Fruit fly (Drosophila melanogaster) whole organism, embryonic: ENCODE measurements around the gene mRpL17.

ENCODE experiments used
- CG10462 ChIP-seq: fragments of 200-800 bp; sonication (Bioruptor generic); optimal IDR thresholded peaks from 2 replicates; lab custom pipeline; 2016; ENCODE audit warnings: missing biosample characterization, missing genetic modification characterization
- CG13624 ChIP-seq: fragments of 200-800 bp; sonication (Bioruptor generic); optimal IDR thresholded peaks from 2 replicates; lab custom pipeline; 2016; ENCODE audit warnings: missing biosample characterization, missing genetic modification characterization
- CG14710 ChIP-seq: fragments of 200-800 bp; sonication (Bioruptor generic); optimal IDR thresholded peaks from 3 replicates; lab custom pipeline; 2019; ENCODE audit warnings: missing biosample characterization, mild to moderate bottlenecking, missing genetic modification characterization, moderate library complexity
- CG15011 ChIP-seq: fragments of 200-800 bp; sonication (Bioruptor generic); optimal IDR thresholded peaks from 3 replicates; lab custom pipeline; 2018; ENCODE audit warnings: missing biosample characterization, mild to moderate bottlenecking, missing genetic modification characterization
- CG17361 ChIP-seq: fragments of 200-800 bp; sonication (Bioruptor generic); IDR thresholded peaks from 3 replicates; pipeline ENCODE4 v1.3.6; 2022; ENCODE audit warnings: missing biosample characterization, missing genetic modification characterization
- CG2875 ChIP-seq: fragments of 200-800 bp; sonication (Bioruptor generic); optimal IDR thresholded peaks from 2 replicates; lab custom pipeline; 2017; ENCODE audit warnings: missing biosample characterization, mild to moderate bottlenecking, missing genetic modification characterization, missing genetic modification reagents
- CG31388 ChIP-seq: fragments of 200-800 bp; sonication (Bioruptor generic); optimal IDR thresholded peaks from 2 replicates; lab custom pipeline; 2016; ENCODE audit warnings: missing biosample characterization, missing genetic modification characterization
- CG32772 ChIP-seq: fragments of 200-800 bp; sonication (Bioruptor generic); IDR thresholded peaks from 2 replicates; pipeline ENCODE4 v1.3.6; 2022; ENCODE audit warnings: missing biosample characterization, missing genetic modification characterization
- CG6765 ChIP-seq: fragments of 200-800 bp; sonication (Bioruptor generic); optimal IDR thresholded peaks from 3 replicates; lab custom pipeline; 2017; ENCODE audit warnings: missing biosample characterization, mild to moderate bottlenecking, missing genetic modification characterization
- CG6854 ChIP-seq: fragments of 200-800 bp; sonication (Bioruptor generic); optimal IDR thresholded peaks from 3 replicates; lab custom pipeline; 2017; ENCODE audit warnings: missing biosample characterization, mild to moderate bottlenecking, missing genetic modification characterization
- CG7372 ChIP-seq: fragments of 200-800 bp; sonication (Bioruptor generic); IDR thresholded peaks from 2 replicates; pipeline ENCODE4 v1.3.6; 2022; ENCODE audit warnings: missing biosample characterization, missing genetic modification characterization
- CG7745 ChIP-seq: fragments of 200-800 bp; sonication (Bioruptor generic); optimal IDR thresholded peaks from 2 replicates; lab custom pipeline; 2018; ENCODE audit warnings: missing biosample characterization, mild to moderate bottlenecking, missing genetic modification characterization, moderate library complexity
- CG9609 ChIP-seq: fragments of 200-800 bp; sonication (Bioruptor generic); optimal IDR thresholded peaks from 3 replicates; lab custom pipeline; 2016; ENCODE audit warnings: missing biosample characterization, missing genetic modification characterization
- CTCF ChIP-seq: fragments of 200-800 bp; sonication (Bioruptor generic); optimal IDR thresholded peaks from 2 replicates; lab custom pipeline; 2017; ENCODE audit warnings: missing biosample characterization, mild to moderate bottlenecking, missing genetic modification characterization, moderate library complexity
- Deaf1 ChIP-seq: fragments of 200-800 bp; optimal IDR thresholded peaks from 3 replicates; lab custom pipeline; 2019; ENCODE audit warnings: missing biosample characterization, mild to moderate bottlenecking, missing genetic modification characterization, moderate library complexity
- Dip3 ChIP-seq: fragments of 200-800 bp; sonication (Bioruptor generic); optimal IDR thresholded peaks from 3 replicates; lab custom pipeline; 2016; ENCODE audit warnings: missing biosample characterization, missing genetic modification characterization
- E2f1 ChIP-seq: fragments of 200-800 bp; sonication (Bioruptor generic); IDR thresholded peaks from 2 replicates; pipeline ENCODE4 v1.3.6; 2022; ENCODE audit warnings: missing biosample characterization, missing genetic modification characterization
- H15 ChIP-seq: fragments of 200-800 bp; sonication (Bioruptor generic); IDR thresholded peaks from 3 replicates; pipeline ENCODE4 v1.3.6; 2022; ENCODE audit warnings: missing biosample characterization, missing genetic modification characterization
- Hr39 ChIP-seq: fragments of >200 bp; optimal IDR thresholded peaks from 2 replicates; lab custom pipeline; 2017
- NK7.1 ChIP-seq: fragments of 200-800 bp; sonication (Bioruptor generic); optimal IDR thresholded peaks from 3 replicates; lab custom pipeline; 2016; ENCODE audit warnings: missing biosample characterization, missing genetic modification characterization
- Ravus ChIP-seq: fragments of 200-800 bp; sonication (Bioruptor generic); IDR thresholded peaks from 2 replicates; pipeline ENCODE4 v1.3.6; 2022; ENCODE audit warnings: missing biosample characterization, missing genetic modification characterization
- Rx ChIP-seq: fragments of 200-800 bp; sonication (Bioruptor generic); IDR thresholded peaks from 2 replicates; pipeline ENCODE4 v1.3.6; 2022; ENCODE audit warnings: missing biosample characterization, missing genetic modification characterization
- Spps ChIP-seq: fragments of 200-800 bp; sonication (Bioruptor generic); optimal IDR thresholded peaks from 2 replicates; lab custom pipeline; 2018; ENCODE audit warnings: missing biosample characterization, mild to moderate bottlenecking, missing genetic modification characterization
- Trl ChIP-seq, 3 experiments: fragments of >200 bp in 2 of 3; fragments of 200-800 bp in 1 of 3; sonication (Bioruptor generic) in 1 of 3; optimal IDR thresholded peaks; 2 replicates in 1 of 3; 3 replicates in 2 of 3; lab custom pipeline; 2016 to 2017; ENCODE audit warnings: missing biosample characterization in 1 of 3, missing genetic modification characterization in 1 of 3
- ase ChIP-seq: fragments of 200-800 bp; sonication (Bioruptor generic); IDR thresholded peaks from 3 replicates; pipeline ENCODE4 v1.3.6; 2022; ENCODE audit warnings: missing biosample characterization, missing genetic modification characterization
- bab2 ChIP-seq: fragments of 200-800 bp; sonication (Bioruptor generic); optimal IDR thresholded peaks from 2 replicates; lab custom pipeline; 2016; ENCODE audit warnings: missing biosample characterization, missing genetic modification characterization
- bigmax ChIP-seq: fragments of 200-800 bp; sonication (Bioruptor generic); optimal IDR thresholded peaks from 2 replicates; lab custom pipeline; 2018; ENCODE audit warnings: missing biosample characterization, mild to moderate bottlenecking, missing genetic modification characterization
- cas ChIP-seq: fragments of 200-800 bp; sonication (Bioruptor generic); IDR thresholded peaks from 2 replicates; pipeline ENCODE4 v1.3.6; 2022; ENCODE audit warnings: missing biosample characterization, missing genetic modification characterization
- chif ChIP-seq, 2 experiments: fragments of 200-800 bp; sonication (Bioruptor generic); optimal IDR thresholded peaks; 3 replicates each; lab custom pipeline; 2016; ENCODE audit warnings: missing biosample characterization in 2 of 2, missing genetic modification characterization in 2 of 2
- chm ChIP-seq: fragments of 200-800 bp; sonication (Bioruptor generic); IDR thresholded peaks from 2 replicates; pipeline ENCODE4 v1.3.6; 2022; ENCODE audit warnings: missing biosample characterization, missing genetic modification characterization
- danr ChIP-seq: fragments of 200-800 bp; sonication (Bioruptor generic); IDR thresholded peaks from 2 replicates; pipeline ENCODE4 v1.3.6; 2022; ENCODE audit warnings: missing biosample characterization, missing genetic modification characterization
- emc ChIP-seq: fragments of 200-800 bp; sonication (Bioruptor generic); optimal IDR thresholded peaks from 2 replicates; lab custom pipeline; 2016; ENCODE audit warnings: missing biosample characterization, missing genetic modification characterization
- gro ChIP-seq: fragments of 200-800 bp; sonication (Bioruptor generic); optimal IDR thresholded peaks from 2 replicates; lab custom pipeline; 2016; ENCODE audit warnings: missing biosample characterization, missing genetic modification characterization
- ham ChIP-seq: fragments of 200-800 bp; sonication (Bioruptor generic); IDR thresholded peaks from 2 replicates; pipeline ENCODE4 v1.3.6; 2022; ENCODE audit warnings: missing biosample characterization, missing genetic modification characterization
- hb ChIP-seq: fragments of 200-800 bp; sonication (Bioruptor generic); IDR thresholded peaks from 3 replicates; pipeline ENCODE4 v1.3.6; 2022; ENCODE audit warnings: missing biosample characterization, missing genetic modification characterization; ENCODE audit not compliant: partially characterized antibody
- inv ChIP-seq: fragments of 200-800 bp; sonication (Bioruptor generic); IDR thresholded peaks from 2 replicates; pipeline ENCODE4 v1.3.6; 2022; ENCODE audit warnings: missing biosample characterization, missing genetic modification characterization; ENCODE audit not compliant: partially characterized antibody
- peb ChIP-seq: fragments of 200-800 bp; sonication (Bioruptor generic); IDR thresholded peaks from 2 replicates; pipeline ENCODE4 v1.3.6; 2022; ENCODE audit warnings: missing biosample characterization, missing genetic modification characterization
- phol ChIP-seq: fragments of 200-800 bp; sonication (Bioruptor generic); optimal IDR thresholded peaks from 3 replicates; lab custom pipeline; 2018; ENCODE audit warnings: missing biosample characterization, mild to moderate bottlenecking, missing genetic modification characterization, moderate library complexity
- prd ChIP-seq, 3 experiments: fragments of >200 bp in 2 of 3; fragments of 200-800 bp in 1 of 3; sonication (Bioruptor generic) in 1 of 3; optimal IDR thresholded peaks in 2 of 3; IDR thresholded peaks in 1 of 3; 2 replicates in 2 of 3; 3 replicates in 1 of 3; pipeline versions ENCODE4 v1.3.6 to Lab custom; 2017 to 2022; ENCODE audit warnings: missing biosample characterization in 1 of 3, missing genetic modification characterization in 1 of 3
- pros ChIP-seq: fragments of 200-800 bp; sonication (Bioruptor generic); optimal IDR thresholded peaks from 3 replicates; lab custom pipeline; 2019; ENCODE audit warnings: missing biosample characterization, mild to moderate bottlenecking, missing genetic modification characterization, moderate library complexity
- psq ChIP-seq: fragments of 200-800 bp; sonication (Bioruptor generic); optimal IDR thresholded peaks from 2 replicates; lab custom pipeline; 2017; ENCODE audit warnings: missing biosample characterization, missing genetic modification characterization
- pum ChIP-seq: fragments of 200-800 bp; sonication (Bioruptor generic); optimal IDR thresholded peaks from 2 replicates; lab custom pipeline; 2016; ENCODE audit warnings: missing biosample characterization, missing genetic modification characterization
- sens ChIP-seq: fragments of 200-800 bp; sonication (Bioruptor generic); peaks from one replicate; lab custom pipeline; 2016; ENCODE audit warnings: missing biosample characterization, missing genetic modification characterization
- slp2 ChIP-seq: fragments of 200-800 bp; sonication (Bioruptor generic); optimal IDR thresholded peaks from 2 replicates; lab custom pipeline; 2016; ENCODE audit warnings: missing biosample characterization, missing genetic modification characterization
- stc ChIP-seq: fragments of 200-800 bp; sonication (Bioruptor generic); IDR thresholded peaks from 2 replicates; pipeline ENCODE4 v1.3.6; 2022; ENCODE audit warnings: missing biosample characterization, missing genetic modification characterization
- trh ChIP-seq: fragments of 200-800 bp; sonication (Bioruptor generic); optimal IDR thresholded peaks from 2 replicates; lab custom pipeline; 2016; ENCODE audit warnings: missing biosample characterization, missing genetic modification characterization
- ttk ChIP-seq: fragments of 200-800 bp; sonication (Bioruptor generic); IDR thresholded peaks from 2 replicates; pipeline ENCODE4 v2.1.2; 2022; ENCODE audit warnings: missing biosample characterization, missing genetic modification characterization
- tup ChIP-seq: fragments of 200-800 bp; sonication (Bioruptor generic); optimal IDR thresholded peaks from 2 replicates; lab custom pipeline; 2016; ENCODE audit warnings: missing biosample characterization, mild to moderate bottlenecking, missing genetic modification characterization, moderate library complexity
- wor ChIP-seq: fragments of 200-800 bp; sonication (Bioruptor generic); IDR thresholded peaks from 2 replicates; pipeline ENCODE4 v1.3.6; 2022; ENCODE audit warnings: missing biosample characterization, missing genetic modification characterization
- zf30C ChIP-seq: fragments of 200-800 bp; sonication (Bioruptor generic); optimal IDR thresholded peaks from 3 replicates; lab custom pipeline; 2018; ENCODE audit warnings: missing biosample characterization, mild to moderate bottlenecking, missing genetic modification characterization

Gene mRpL17

DNA sequence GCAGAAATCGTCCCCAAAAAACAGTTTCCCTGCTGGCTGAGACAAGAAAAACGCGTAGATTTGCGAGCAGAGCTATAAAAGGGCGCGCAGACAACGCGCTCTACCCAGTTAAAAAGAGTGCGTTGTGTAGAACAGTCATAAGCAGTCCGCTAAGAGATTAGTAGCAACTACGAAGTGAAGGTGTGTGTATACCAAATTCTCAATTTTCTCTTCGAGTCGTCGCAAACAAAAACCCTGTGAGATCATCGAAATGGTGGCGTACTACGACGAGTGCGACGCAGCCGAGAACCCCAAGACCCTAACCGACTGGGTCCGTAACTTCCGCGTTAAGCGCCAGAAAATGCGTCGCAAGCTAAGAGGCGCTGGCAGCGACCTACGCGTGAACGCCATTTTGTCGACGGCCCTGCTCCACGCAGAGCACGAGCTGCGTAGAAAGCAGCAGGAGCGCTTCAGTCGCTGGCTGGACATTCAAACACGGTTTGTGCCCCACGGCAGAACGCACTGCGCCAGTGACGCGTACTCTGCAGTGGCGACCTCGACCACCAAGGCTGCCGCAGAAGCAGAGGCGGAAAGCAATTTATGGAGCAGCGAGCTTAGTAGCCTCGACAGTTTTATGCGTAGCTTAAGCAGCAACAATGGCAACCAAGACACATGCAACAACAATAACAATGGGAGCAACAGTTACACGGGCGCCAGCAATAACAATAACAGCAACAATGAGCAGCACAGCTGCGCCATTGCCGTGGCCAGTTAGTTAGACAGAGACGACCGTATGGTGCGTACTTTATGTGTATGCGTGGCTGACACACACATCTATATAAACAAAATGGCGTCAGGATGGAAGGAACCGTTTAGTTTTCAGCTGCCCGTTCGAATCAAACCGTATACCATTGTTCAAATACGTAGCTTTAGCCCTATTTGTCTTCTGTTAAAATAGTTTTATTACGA is 40.3 kb upstream of the mRpL17 start (continued):
- TF ChIP-seq inv (0 out of 2 replicates have a peak, but pooled peaks have one; percentile 19), NK7.1 (no peak), Ravus (GFP tag; lab: Robert Waterston, UW) (no peak), slp2 (GFP tag; lab: Kevin White, UChicago) (no peak), Spps (tag; lab: Kevin White, UChicago) (no peak), danr (GFP tag; lab: Robert Waterston, UW) (no peak), H15 (GFP tag; lab: Robert Waterston, UW) (no peak), CG9609 (no peak), prd (optimal IDR thresholded peaks at IDR 0.05; lab: Kevin White, UChicago) (no peak), prd (GFP tag; IDR thresholded peaks at IDR 0.05; lab: Robert Waterston, UW) (no peak), CG6765 (GFP tag; lab: Kevin White, UChicago) (no peak), cas (GFP tag; lab: Robert Waterston, UW) (peak; percentile 63; the same call in 1 of the 2 replicates), CG6854 (GFP tag; lab: Kevin White, UChicago) (peak; percentile 38), Deaf1 (tag; lab: Kevin White, UChicago) (peak; percentile 40), chm (peak; percentile 82), CG32772 (no peak), CG2875 (GFP tag; lab: Kevin White, UChicago) (no peak), hb (GFP tag; lab: Robert Waterston, UW) (no peak), bab2 (GFP tag; lab: Kevin White, UChicago) (no peak), ham (no peak; the same call in 1 of the 2 replicates), sens (GFP tag; lab: Kevin White, UChicago) (peak; percentile 75), CG31388 (no peak), phol (peak; percentile 97), CG10462 (GFP tag; lab: Kevin White, UChicago) (no peak), Hr39 (lab: Kevin White, UChicago) (no peak), chif (GFP tag; optimal IDR thresholded peaks at IDR 0.05; lab: Kevin White, UChicago) (no peak), bigmax (GFP tag; lab: Kevin White, UChicago) (peak; percentile 25), gro (GFP tag; lab: Kevin White, UChicago) (peak; percentile 47), ttk (GFP tag; lab: Robert Waterston, UW) (no peak), CG13624 (GFP tag; lab: Kevin White, UChicago) (peak; percentile 83), pum (GFP tag; lab: Kevin White, UChicago) (no peak), Rx (GFP tag; lab: Robert Waterston, UW) (no peak), trh (no peak), CTCF (no peak), pros (GFP tag; lab: Kevin White, UChicago) (peak; percentile 36), CG7372 (GFP tag; lab: Robert Waterston, UW) (no peak), psq (no peak), Dip3 (no peak), CG14710 (tag; lab: Kevin White, UChicago) (no peak), Trl (optimal IDR thresholded peaks at IDR 0.05; lab: Kevin White, UChicago) (peak in 1 of 2 experiments; percentile 28), Trl (GFP tag; optimal IDR thresholded peaks at IDR 0.05; lab: Kevin White, UChicago) (peak; percentile 22), peb (GFP tag; lab: Robert Waterston, UW) (no peak), CG7745 (tag; lab: Kevin White, UChicago) (no peak), E2f1 (GFP tag; lab: Robert Waterston, UW) (no peak; the same call in 1 of the 2 replicates), CG15011 (GFP tag; lab: Kevin White, UChicago) (no peak), zf30C (GFP tag; lab: Kevin White, UChicago) (no peak), stc (GFP tag; lab: Robert Waterston, UW) (no peak; the same call in 1 of the 2 replicates), wor (no peak), emc (GFP tag; lab: Kevin White, UChicago) (no peak), CG17361 (GFP tag; lab: Robert Waterston, UW) (no peak), tup (GFP tag; lab: Kevin White, UChicago) (peak; percentile 14), ase (GFP tag; lab: Robert Waterston, UW) (no peak)
